Worm (Caenorhabditis elegans): ENCODE measurements around the gene nlp-78.

DNA sequence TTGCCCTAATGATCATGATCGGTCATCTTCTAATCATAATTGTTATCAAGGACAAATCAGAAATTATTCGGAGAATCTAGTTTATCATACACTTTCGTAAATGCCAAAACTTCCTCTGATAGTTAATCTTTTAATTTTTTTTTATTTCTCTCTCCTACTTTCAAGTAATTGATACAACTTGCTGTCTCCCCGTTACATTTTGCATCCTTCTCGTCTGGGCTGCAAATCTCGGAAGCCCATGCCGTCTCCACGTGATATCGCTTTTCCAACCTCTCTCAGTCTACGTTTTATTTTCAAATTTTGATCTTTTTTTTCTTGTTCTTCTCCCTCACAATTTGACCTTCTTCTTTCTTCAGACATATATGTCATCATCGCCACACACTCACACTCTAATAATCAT lies 25.0 kb downstream of the nlp-78 start, which contains the start of gene rhy-1:
- TF ChIP-seq nhr-77 (tag; optimal IDR thresholded peaks at IDR 0.05), result no peak
- no peak for TF ChIP-seq unc-62 (GFP tag; optimal IDR thresholded peaks at IDR 0.05)
- TF ChIP-seq lin-13 (GFP tag; optimal IDR thresholded peaks at IDR 0.05), result no peak
- TF ChIP-seq ztf-1 (GFP tag; conservative IDR thresholded peaks at IDR 0.05), result no peak
- no peak for TF ChIP-seq zag-1 (tag; optimal IDR thresholded peaks at IDR 0.05)
- TF ChIP-seq unc-39 (tag; optimal IDR thresholded peaks at IDR 0.05), result no peak
- no peak for TF ChIP-seq ama-1 (optimal IDR thresholded peaks at IDR 0.05)
- TF ChIP-seq ztf-4 (tag; optimal IDR thresholded peaks at IDR 0.05), result no peak
- TF ChIP-seq lsy-2 (tag; optimal IDR thresholded peaks at IDR 0.05), result no peak
- TF ChIP-seq blmp-1 (tag; optimal IDR thresholded peaks at IDR 0.05; ENCODE audit: insufficient read depth), result peak; percentile 1
- no peak for TF ChIP-seq nhr-12 (tag; optimal IDR thresholded peaks at IDR 0.05)
- TF ChIP-seq nhr-11 (tag; optimal IDR thresholded peaks at IDR 0.05), result no peak

All from whole organism, L2 larva.